Worm (Caenorhabditis elegans): ENCODE measurements around the gene aat-1.

DNA sequence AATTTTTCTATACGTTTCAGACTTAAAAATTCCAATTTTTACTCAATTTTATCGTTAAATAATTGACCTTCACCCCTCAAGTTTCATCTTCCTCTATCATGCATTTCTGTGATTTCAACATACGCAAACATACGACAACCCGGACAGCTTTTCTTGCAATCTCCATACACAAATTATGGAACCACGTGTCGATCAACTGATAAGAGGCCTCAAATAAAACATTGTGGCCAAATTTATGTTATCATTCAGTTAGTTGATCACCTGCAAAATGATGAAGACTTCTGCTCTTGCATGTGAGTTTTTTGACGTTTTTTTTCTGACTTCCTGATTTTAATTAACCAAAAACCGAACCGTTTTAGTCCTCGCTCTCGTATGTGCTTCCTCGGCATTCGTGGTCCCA, 8.0 kb downstream of the aat-1 start, which contains the start of gene spp-18:
- TF ChIP-seq B0310.2 (tag; optimal IDR thresholded peaks at IDR 0.05) (no peak), ama-1 (optimal IDR thresholded peaks at IDR 0.05) (no peak), aly-1 (tag; optimal IDR thresholded peaks at IDR 0.05) (no peak), scrt-1 (GFP tag; IDR thresholded peaks at IDR 0.05) (no peak), hmbx-1 (tag; optimal IDR thresholded peaks at IDR 0.05) (no peak), ets-7 (tag; optimal IDR thresholded peaks at IDR 0.05) (no peak), F13C5.2 (tag; optimal IDR thresholded peaks at IDR 0.05) (no peak)

Measured in whole organism, early embryonic.